Worm (Caenorhabditis elegans): ENCODE results near the gene cyp-13A11.

DNA sequence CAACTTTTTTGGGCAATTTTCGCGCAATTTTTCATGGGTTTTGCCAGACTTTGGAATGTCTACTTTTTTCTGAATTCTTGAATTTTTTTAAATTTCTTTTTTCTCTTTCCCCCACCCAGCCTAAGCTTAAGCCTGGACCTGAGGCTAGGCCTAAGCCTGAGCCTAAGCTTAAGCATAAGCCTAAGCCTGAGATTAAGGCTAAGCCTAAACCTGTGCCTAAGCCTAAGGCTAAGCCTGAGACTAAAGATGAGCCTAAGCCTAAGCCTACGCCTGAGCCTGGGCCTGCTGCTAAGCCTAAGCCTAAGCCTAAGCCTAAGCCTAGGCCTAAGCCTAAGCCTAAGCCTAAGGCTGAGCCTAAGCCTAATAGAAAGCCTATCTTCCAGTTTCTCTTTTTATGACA is 35.4 kb downstream of the cyp-13A11 start:
- no peak for TF ChIP-seq unc-39 (tag; optimal IDR thresholded peaks at IDR 0.05)
- TF ChIP-seq lin-38 (GFP tag; IDR thresholded peaks at IDR 0.05), result no peak
- peak in 1 of 2 experiments; percentile 1 for TF ChIP-seq unc-62 (GFP tag; optimal IDR thresholded peaks at IDR 0.05 in 1 of 2)
- no peak for TF ChIP-seq unc-62 (tag; optimal IDR thresholded peaks at IDR 0.05)
- TF ChIP-seq F10B5.3 (tag; optimal IDR thresholded peaks at IDR 0.05), result no peak
- TF ChIP-seq zfp-3 (GFP tag; conservative IDR thresholded peaks at IDR 0.05), result no peak
- TF ChIP-seq ctbp-1 (GFP tag; IDR thresholded peaks at IDR 0.05), result no peak
- TF ChIP-seq ceh-44 (GFP tag; IDR thresholded peaks at IDR 0.05), result no peak
- no peak for TF ChIP-seq ama-1 (optimal IDR thresholded peaks at IDR 0.05)
- no peak for TF ChIP-seq dpl-1 (GFP tag; optimal IDR thresholded peaks at IDR 0.05)
- TF ChIP-seq zag-1 (tag; optimal IDR thresholded peaks at IDR 0.05), result no peak
- no peak for TF ChIP-seq lin-39 (tag; optimal IDR thresholded peaks at IDR 0.05)
- TF ChIP-seq skn-1 (tag; optimal IDR thresholded peaks at IDR 0.05), result no peak
- TF ChIP-seq rbr-2 (tag; optimal IDR thresholded peaks at IDR 0.05), result no peak
